Fruit fly (Drosophila melanogaster): ENCODE measurements around the gene mura.

The mura gene

DNA sequence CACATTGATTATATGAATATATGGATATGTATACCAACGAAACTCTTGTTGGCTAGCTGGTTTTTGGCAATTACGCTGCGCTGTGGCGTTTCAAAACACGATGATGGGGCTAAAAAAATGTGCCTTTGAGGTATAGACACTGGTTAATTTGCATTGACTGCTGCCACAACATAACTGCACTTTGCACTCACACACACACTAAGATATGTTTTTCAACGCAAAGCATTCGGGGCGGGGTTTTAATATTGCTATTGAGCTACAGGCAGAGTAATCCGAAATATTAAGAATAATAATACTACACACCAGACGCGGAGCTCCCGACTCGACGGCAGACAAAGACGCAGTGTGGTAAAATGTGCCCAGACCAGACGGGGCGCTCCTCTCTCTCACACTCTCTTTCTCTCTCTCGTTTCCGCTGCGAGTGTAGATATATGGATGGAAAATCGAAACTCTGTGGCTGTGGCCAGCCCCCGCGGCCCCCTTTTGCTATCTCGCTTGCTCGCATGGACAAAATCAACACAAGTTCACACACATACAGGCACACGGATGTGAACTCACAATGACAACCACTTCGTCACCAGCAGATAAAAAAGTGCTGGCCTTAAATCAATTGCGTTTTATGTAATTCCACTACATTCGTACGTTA is 470 bp downstream of the mura start:
- TF ChIP-seq CG1620 (GFP tag; optimal IDR thresholded peaks at IDR 0.05), result peak; percentile 6
- no peak for TF ChIP-seq toe (GFP tag; optimal IDR thresholded peaks at IDR 0.05)
- TF ChIP-seq CG5204 (GFP tag; optimal IDR thresholded peaks at IDR 0.05), result no peak
- TF ChIP-seq CG14711 (tag; optimal IDR thresholded peaks at IDR 0.05), result peak; percentile 52
- peak; percentile 47 for TF ChIP-seq ovo (GFP tag; optimal IDR thresholded peaks at IDR 0.05)
- TF ChIP-seq CG7045 (GFP tag; optimal IDR thresholded peaks at IDR 0.05), result peak; percentile 51
- TF ChIP-seq Mnt (GFP tag; optimal IDR thresholded peaks at IDR 0.05), result peak; percentile 93
- TF ChIP-seq CG11617 (GFP tag; optimal IDR thresholded peaks at IDR 0.05), result peak; percentile 57
- peak; percentile 68 for TF ChIP-seq Crg-1 (GFP tag; optimal IDR thresholded peaks at IDR 0.05)
- TF ChIP-seq cnc (optimal IDR thresholded peaks at IDR 0.05), result peak in 1 of 2 experiments; percentile 80
- peak; percentile 20 for TF ChIP-seq bab1 (GFP tag; optimal IDR thresholded peaks at IDR 0.05)
- TF ChIP-seq Hr96 (GFP tag; optimal IDR thresholded peaks at IDR 0.05), result peak; percentile 31
- peak; percentile 56 for TF ChIP-seq pad (GFP tag; optimal IDR thresholded peaks at IDR 0.05)
- TF ChIP-seq CG33017 (tag; optimal IDR thresholded peaks at IDR 0.05), result peak; percentile 43
- peak; percentile 89 for TF ChIP-seq cic (GFP tag; optimal IDR thresholded peaks at IDR 0.05)
- TF ChIP-seq CG7101 (tag; optimal IDR thresholded peaks at IDR 0.05), result peak; percentile 63
- peak; percentile 83 for TF ChIP-seq CG12768 (GFP tag; optimal IDR thresholded peaks at IDR 0.05)
- peak; percentile 23 for TF ChIP-seq Clk (GFP tag; optimal IDR thresholded peaks at IDR 0.05)
- TF ChIP-seq tj (GFP tag; optimal IDR thresholded peaks at IDR 0.05), result peak; percentile 78
- TF ChIP-seq kay (GFP tag; ENCODE audit: borderline replicate concordance), result no peak

- TF ChIP-seq Crg-1 (GFP tag; optimal IDR thresholded peaks at IDR 0.05), result peak; percentile 0
- no peak for TF ChIP-seq ovo (GFP tag; optimal IDR thresholded peaks at IDR 0.05)
- TF ChIP-seq Mnt (GFP tag; optimal IDR thresholded peaks at IDR 0.05), result peak; percentile 60
Measured at dm6 chr3R:9550265-9551012, 1.2 kb downstream of the mura start.

DNA sequence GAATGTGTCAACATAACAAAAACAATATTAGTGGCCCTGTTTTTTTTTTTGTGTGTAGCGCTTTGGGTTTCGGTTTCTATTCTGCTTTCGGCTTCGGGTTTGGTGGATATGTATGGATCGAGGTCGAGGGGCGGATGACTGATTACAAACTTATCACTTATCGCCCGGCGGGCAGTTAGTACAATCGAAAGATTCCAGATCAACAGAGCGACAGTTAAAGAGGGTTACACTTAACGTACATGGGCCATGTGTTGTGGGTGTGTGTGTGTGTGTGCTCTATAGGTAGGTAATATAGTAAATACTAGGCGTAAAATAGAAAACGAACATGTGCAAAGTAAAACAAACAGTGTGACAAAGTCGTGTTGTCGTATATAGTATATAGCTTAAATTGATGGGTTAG is 2.8 kb downstream of the mura start:
- TF ChIP-seq Mnt (GFP tag; optimal IDR thresholded peaks at IDR 0.05) (peak; percentile 22), cic (GFP tag; optimal IDR thresholded peaks at IDR 0.05) (peak; percentile 66), CG7101 (tag; optimal IDR thresholded peaks at IDR 0.05) (no peak)

DNA sequence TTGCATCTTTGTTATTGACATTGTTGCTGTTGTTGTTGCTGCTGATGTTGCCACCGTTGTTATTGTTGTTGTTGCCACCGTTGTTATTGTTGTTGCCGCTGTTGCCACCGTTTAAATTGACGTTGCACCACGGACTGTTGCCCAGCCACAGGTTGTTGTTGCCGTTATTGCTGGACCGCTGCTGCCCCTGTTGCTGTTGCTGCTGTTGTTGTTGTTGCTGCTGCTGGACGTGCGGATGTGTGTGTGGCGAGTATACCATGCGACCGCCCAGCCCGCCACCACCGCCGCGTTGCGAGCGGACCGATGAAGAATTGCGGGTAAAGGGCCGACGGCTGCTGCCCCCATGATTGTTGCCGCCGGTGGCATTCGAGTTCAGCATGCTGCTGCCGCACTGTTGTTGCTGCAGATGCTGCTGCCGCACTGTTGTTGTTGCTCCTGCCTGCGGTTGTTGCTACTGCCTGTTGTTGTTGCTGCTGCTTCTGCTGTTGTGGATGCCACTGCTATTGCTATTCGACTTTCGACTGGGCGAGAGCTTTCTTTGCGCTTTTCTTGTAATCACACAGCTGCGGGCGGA is 4.7 kb downstream of the mura start:
- TF ChIP-seq Clk (GFP tag; optimal IDR thresholded peaks at IDR 0.05) (no peak), tj (GFP tag; optimal IDR thresholded peaks at IDR 0.05) (no peak), CG1620 (GFP tag; optimal IDR thresholded peaks at IDR 0.05) (no peak), cnc (optimal IDR thresholded peaks at IDR 0.05) (no peak), Mnt (GFP tag; optimal IDR thresholded peaks at IDR 0.05) (no peak)

DNA sequence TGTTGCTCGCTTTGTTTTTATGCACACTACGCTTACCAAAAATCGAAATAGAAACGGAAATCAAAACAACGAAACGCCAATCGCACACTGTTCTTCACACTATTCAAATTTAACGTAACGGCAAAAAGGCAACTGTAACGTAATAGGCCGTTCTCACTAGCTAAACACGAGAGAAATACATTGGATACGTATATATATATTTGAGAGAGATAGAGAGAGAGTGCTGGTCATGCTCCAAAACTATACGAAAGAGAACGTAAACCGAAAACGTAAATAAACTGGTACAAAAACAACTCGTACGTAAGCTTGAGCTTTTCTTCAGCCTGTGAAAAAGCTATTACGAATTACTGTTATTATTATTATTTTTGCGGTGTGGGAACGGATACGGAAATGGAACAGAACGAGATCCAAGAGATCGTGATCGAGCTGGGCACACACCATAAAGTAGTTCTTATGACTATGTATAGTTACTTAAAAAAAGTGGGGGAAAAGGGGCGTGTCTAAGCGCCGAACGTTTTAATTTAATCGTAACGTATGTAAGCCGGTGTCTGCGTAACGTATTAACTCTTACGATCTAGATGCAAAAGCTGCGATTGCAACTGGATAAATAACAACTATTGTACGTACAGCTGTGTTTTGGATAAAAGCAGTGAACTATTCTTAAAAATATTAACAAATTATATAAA is 8.0 kb downstream of the mura start:
- TF ChIP-seq Clk (GFP tag; optimal IDR thresholded peaks at IDR 0.05) (no peak), CG12768 (GFP tag; optimal IDR thresholded peaks at IDR 0.05) (no peak), CG11617 (GFP tag; optimal IDR thresholded peaks at IDR 0.05) (no peak), kay (GFP tag; ENCODE audit: borderline replicate concordance) (peak; percentile 68)

DNA sequence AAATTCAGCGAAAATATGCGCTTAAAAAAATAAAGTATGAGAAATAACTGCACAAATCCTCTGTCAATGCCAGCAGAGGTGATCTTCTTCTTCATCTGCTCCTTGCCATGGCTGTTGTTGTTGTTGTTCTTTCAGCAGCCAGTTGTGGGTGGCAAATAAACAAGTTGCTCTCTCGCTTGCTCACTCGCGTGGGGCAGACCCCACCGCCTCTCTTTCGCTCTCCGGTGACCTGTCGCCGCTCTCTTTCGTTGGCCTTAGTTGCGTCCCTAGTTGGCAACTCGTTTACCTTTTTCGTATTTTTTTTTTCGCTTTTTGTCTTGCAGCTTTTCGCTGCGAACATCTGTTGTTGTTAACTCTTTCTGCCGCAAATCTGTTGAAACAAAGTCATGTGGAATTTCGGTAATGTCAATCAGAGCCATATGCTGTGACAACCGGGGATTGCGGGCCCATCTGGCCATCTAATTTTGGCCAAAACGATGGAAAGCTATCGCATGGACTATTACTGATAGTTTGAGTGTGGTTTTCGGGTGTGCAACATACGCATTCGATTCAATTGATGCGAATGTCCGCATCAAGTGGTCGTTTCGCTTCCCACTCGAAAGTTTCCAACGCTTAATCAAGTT is 16.9 kb downstream of the mura start:
- no peak for TF ChIP-seq CG7045 (GFP tag; optimal IDR thresholded peaks at IDR 0.05)
- no peak for TF ChIP-seq CG11617 (GFP tag; optimal IDR thresholded peaks at IDR 0.05)
- TF ChIP-seq pad (GFP tag; optimal IDR thresholded peaks at IDR 0.05), result no peak
- no peak for TF ChIP-seq kay (GFP tag; ENCODE audit: borderline replicate concordance)
- TF ChIP-seq Hr96 (GFP tag; optimal IDR thresholded peaks at IDR 0.05), result no peak
- no peak for TF ChIP-seq CG33017 (tag; optimal IDR thresholded peaks at IDR 0.05)
- TF ChIP-seq CG7101 (tag; optimal IDR thresholded peaks at IDR 0.05), result no peak
- no peak for TF ChIP-seq CG12768 (GFP tag; optimal IDR thresholded peaks at IDR 0.05)
- TF ChIP-seq Crg-1 (GFP tag; optimal IDR thresholded peaks at IDR 0.05), result no peak
- no peak for TF ChIP-seq ovo (GFP tag; optimal IDR thresholded peaks at IDR 0.05)
- no peak for TF ChIP-seq tj (GFP tag; optimal IDR thresholded peaks at IDR 0.05)
- TF ChIP-seq toe (GFP tag; optimal IDR thresholded peaks at IDR 0.05), result no peak
- no peak for TF ChIP-seq Mnt (GFP tag; optimal IDR thresholded peaks at IDR 0.05)
- TF ChIP-seq CG5204 (GFP tag; optimal IDR thresholded peaks at IDR 0.05), result no peak
- TF ChIP-seq CG1620 (GFP tag; optimal IDR thresholded peaks at IDR 0.05), result no peak
- TF ChIP-seq cnc (optimal IDR thresholded peaks at IDR 0.05), result no peak
- TF ChIP-seq Clk (GFP tag; optimal IDR thresholded peaks at IDR 0.05), result no peak
- no peak for TF ChIP-seq bab1 (GFP tag; optimal IDR thresholded peaks at IDR 0.05)
- no peak for TF ChIP-seq CG14711 (tag; optimal IDR thresholded peaks at IDR 0.05)

Data from whole organism, adult.